Fruit fly (Drosophila melanogaster) whole organism, embryonic: ENCODE results near the gene CrebB.

ENCODE experiments used
- Adf1 ChIP-seq: fragments of 200-800 bp; sonication (Bioruptor generic); IDR thresholded peaks from 2 replicates; pipeline ENCODE4 v1.3.6; 2022; ENCODE audit warnings: missing biosample characterization, missing genetic modification characterization
- CG10543 ChIP-seq: fragments of 200-800 bp; sonication (Bioruptor generic); optimal IDR thresholded peaks from 3 replicates; lab custom pipeline; 2017; ENCODE audit warnings: missing biosample characterization, mild to moderate bottlenecking, missing genetic modification characterization, moderate library complexity
- CG10654 ChIP-seq: fragments of 200-800 bp; sonication (Bioruptor generic); optimal IDR thresholded peaks from 2 replicates; lab custom pipeline; 2016; ENCODE audit warnings: missing biosample characterization, missing genetic modification characterization
- CG10979 ChIP-seq: fragments of 200-800 bp; sonication (Bioruptor generic); optimal IDR thresholded peaks from 2 replicates; lab custom pipeline; 2018; ENCODE audit warnings: missing biosample characterization, mild to moderate bottlenecking, missing genetic modification characterization, moderate library complexity
- CG11398 ChIP-seq: fragments of 200-800 bp; sonication (Bioruptor generic); optimal IDR thresholded peaks from 2 replicates; lab custom pipeline; 2016; ENCODE audit warnings: missing biosample characterization, missing genetic modification characterization
- CG11723 ChIP-seq: fragments of 200-800 bp; sonication (Bioruptor generic); optimal IDR thresholded peaks from 2 replicates; lab custom pipeline; 2017; ENCODE audit warnings: missing biosample characterization, mild to moderate bottlenecking, missing genetic modification characterization
- CG12071 ChIP-seq: fragments of 200-800 bp; sonication (Bioruptor generic); optimal IDR thresholded peaks from 3 replicates; lab custom pipeline; 2018; ENCODE audit warnings: missing biosample characterization, mild to moderate bottlenecking, missing genetic modification characterization
- CG12769 ChIP-seq: fragments of 200-800 bp; sonication (Bioruptor generic); optimal IDR thresholded peaks from 2 replicates; lab custom pipeline; 2019; ENCODE audit warnings: missing biosample characterization, mild to moderate bottlenecking, missing genetic modification characterization, moderate library complexity
- CG14667 ChIP-seq: fragments of 200-800 bp; sonication (Bioruptor generic); IDR thresholded peaks from 2 replicates; pipeline ENCODE4 v1.3.6; 2022; ENCODE audit warnings: missing biosample characterization, missing genetic modification characterization
- CG1603 ChIP-seq: fragments of 200-800 bp; sonication (Bioruptor generic); optimal IDR thresholded peaks from 2 replicates; lab custom pipeline; 2019; ENCODE audit warnings: missing biosample characterization, mild to moderate bottlenecking, missing genetic modification characterization, moderate library complexity
- CG1792 ChIP-seq: fragments of 200-800 bp; sonication (Bioruptor generic); optimal IDR thresholded peaks from 2 replicates; lab custom pipeline; 2016; ENCODE audit warnings: missing biosample characterization, missing genetic modification characterization
- CG2120 ChIP-seq: fragments of 200-800 bp; sonication (Bioruptor generic); optimal IDR thresholded peaks from 3 replicates; lab custom pipeline; 2016; ENCODE audit warnings: missing biosample characterization, missing genetic modification characterization
- CG3281 ChIP-seq: fragments of 200-800 bp; sonication (Bioruptor generic); optimal IDR thresholded peaks from 3 replicates; lab custom pipeline; 2017; ENCODE audit warnings: missing biosample characterization, mild to moderate bottlenecking, missing genetic modification characterization
- CG3726 ChIP-seq: fragments of 200-800 bp; sonication (Bioruptor generic); IDR thresholded peaks from 3 replicates; pipeline ENCODE4, ENCODE4 v1.3.6; 2022; ENCODE audit warnings: missing biosample characterization, missing genetic modification characterization
- CG4360 ChIP-seq: fragments of 200-800 bp; sonication (Bioruptor generic); IDR thresholded peaks from 2 replicates; pipeline ENCODE4 v1.3.6; 2022; ENCODE audit warnings: missing biosample characterization, missing genetic modification characterization
- CG4854 ChIP-seq: fragments of 200-800 bp; sonication (Bioruptor generic); optimal IDR thresholded peaks from 2 replicates; lab custom pipeline; 2016; ENCODE audit warnings: missing biosample characterization, missing genetic modification characterization, inconsistent platforms
- CG6654 ChIP-seq: fragments of 200-800 bp; sonication (Bioruptor generic); optimal IDR thresholded peaks from 2 replicates; lab custom pipeline; 2017; ENCODE audit warnings: missing biosample characterization, mild to moderate bottlenecking, missing genetic modification characterization
- CG7271 ChIP-seq: fragments of 200-800 bp; sonication (Bioruptor generic); optimal IDR thresholded peaks from 2 replicates; lab custom pipeline; 2018; ENCODE audit warnings: missing biosample characterization, mild to moderate bottlenecking, missing genetic modification characterization, moderate library complexity
- CG7556 ChIP-seq: fragments of 200-800 bp; sonication (Bioruptor generic); optimal IDR thresholded peaks from 2 replicates; lab custom pipeline; 2017; ENCODE audit warnings: missing biosample characterization, mild to moderate bottlenecking, missing genetic modification characterization
- CG9727 ChIP-seq: fragments of 200-800 bp; sonication (Bioruptor generic); optimal IDR thresholded peaks from 3 replicates; lab custom pipeline; 2017; ENCODE audit warnings: missing biosample characterization, mild to moderate bottlenecking, missing genetic modification characterization
- CHES-1-like ChIP-seq: fragments of 200-800 bp; sonication (Bioruptor generic); optimal IDR thresholded peaks from 2 replicates; lab custom pipeline; 2016; ENCODE audit warnings: missing biosample characterization, missing genetic modification characterization
- D19A ChIP-seq: fragments of 200-800 bp; optimal IDR thresholded peaks from 3 replicates; lab custom pipeline; 2019; ENCODE audit warnings: missing biosample characterization, mild to moderate bottlenecking, missing genetic modification characterization, moderate library complexity
- Dip3 ChIP-seq: fragments of 200-800 bp; sonication (Bioruptor generic); optimal IDR thresholded peaks from 3 replicates; lab custom pipeline; 2016; ENCODE audit warnings: missing biosample characterization, missing genetic modification characterization
- Dll ChIP-seq: fragments of 200-800 bp; sonication (Bioruptor generic); IDR thresholded peaks from 4 replicates; pipeline ENCODE4 v1.3.6; 2022; ENCODE audit warnings: missing biosample characterization, missing genetic modification characterization; ENCODE audit not compliant: partially characterized antibody
- Doc2 ChIP-seq: fragments of 200-800 bp; sonication (Bioruptor generic); IDR thresholded peaks from 2 replicates; pipeline ENCODE4 v1.3.6; 2022; ENCODE audit warnings: missing biosample characterization, missing genetic modification characterization
- Drgx ChIP-seq: fragments of 200-800 bp; sonication (Bioruptor generic); IDR thresholded peaks from 2 replicates; pipeline ENCODE4 v1.3.6; 2022; ENCODE audit warnings: missing biosample characterization, missing genetic modification characterization
- H2.0 ChIP-seq: fragments of 200-800 bp; sonication (Bioruptor generic); IDR thresholded peaks from 2 replicates; pipeline ENCODE4 v1.3.6; 2022; ENCODE audit warnings: missing biosample characterization, missing genetic modification characterization
- HmgD ChIP-seq: fragments of 200-800 bp; sonication (Bioruptor generic); optimal IDR thresholded peaks from 3 replicates; lab custom pipeline; 2016; ENCODE audit warnings: missing biosample characterization, missing genetic modification characterization
- Hmr ChIP-seq: fragments of 200-800 bp; sonication (Bioruptor generic); optimal IDR thresholded peaks from 3 replicates; lab custom pipeline; 2017; ENCODE audit warnings: mild to moderate bottlenecking, missing biosample characterization, missing genetic modification reagents, missing genetic modification characterization
- Mad ChIP-seq: fragments of 200-800 bp; sonication (Bioruptor generic); optimal IDR thresholded peaks from 2 replicates; lab custom pipeline; 2016; ENCODE audit warnings: missing biosample characterization, missing genetic modification characterization
- Med ChIP-seq: fragments of 200-800 bp; sonication (Bioruptor generic); peaks from one replicate; lab custom pipeline; 2016; ENCODE audit warnings: missing biosample characterization, missing genetic modification characterization, mild to moderate bottlenecking, inconsistent platforms, moderate library complexity
- Mrtf ChIP-seq: fragments of 200-800 bp; sonication (Bioruptor generic); IDR thresholded peaks from 3 replicates; pipeline ENCODE4 v1.3.6; 2022; ENCODE audit warnings: missing biosample characterization, missing genetic modification characterization
- Sox102F ChIP-seq: fragments of 200-800 bp; sonication (Bioruptor generic); optimal IDR thresholded peaks from 2 replicates; lab custom pipeline; 2018; ENCODE audit warnings: missing biosample characterization, mild to moderate bottlenecking, missing genetic modification characterization, moderate library complexity
- bowl ChIP-seq: fragments of 200-800 bp; sonication (Bioruptor generic); IDR thresholded peaks from 2 replicates; pipeline ENCODE4 v1.3.6; 2022; ENCODE audit warnings: missing biosample characterization, missing genetic modification characterization
- dm ChIP-seq: fragments of 200-800 bp; sonication (Bioruptor generic); optimal IDR thresholded peaks from 3 replicates; lab custom pipeline; 2016; ENCODE audit warnings: missing biosample characterization, missing genetic modification characterization
- dpn ChIP-seq, 2 experiments: fragments of 200-800 bp; sonication (Bioruptor generic); optimal IDR thresholded peaks; 3 replicates each; lab custom pipeline; 2016; ENCODE audit warnings: missing biosample characterization in 2 of 2, missing genetic modification characterization in 2 of 2
- fd3F ChIP-seq: fragments of 200-800 bp; sonication (Bioruptor generic); optimal IDR thresholded peaks from 2 replicates; lab custom pipeline; 2018; ENCODE audit warnings: missing biosample characterization, mild to moderate bottlenecking, missing genetic modification characterization, moderate library complexity
- fu2 ChIP-seq: fragments of 200-800 bp; sonication (Bioruptor generic); optimal IDR thresholded peaks from 2 replicates; lab custom pipeline; 2016; ENCODE audit warnings: missing biosample characterization, missing genetic modification characterization
- gcm ChIP-seq: fragments of 200-800 bp; sonication (Bioruptor generic); optimal IDR thresholded peaks from 2 replicates; lab custom pipeline; 2019; ENCODE audit warnings: missing biosample characterization, mild to moderate bottlenecking, missing genetic modification characterization, moderate library complexity
- hb ChIP-seq: fragments of 200-800 bp; sonication (Bioruptor generic); IDR thresholded peaks from 3 replicates; pipeline ENCODE4 v1.3.6; 2022; ENCODE audit warnings: missing biosample characterization, missing genetic modification characterization; ENCODE audit not compliant: partially characterized antibody
- insv ChIP-seq, 2 experiments: fragments of 200-800 bp; sonication (Bioruptor generic); optimal IDR thresholded peaks; 3 replicates each; lab custom pipeline; 2016 to 2018; ENCODE audit warnings: missing biosample characterization in 2 of 2, missing genetic modification characterization in 2 of 2
- jigr1 ChIP-seq: fragments of 200-800 bp; sonication (Bioruptor generic); IDR thresholded peaks from 3 replicates; pipeline ENCODE4 v1.3.6; 2022; ENCODE audit warnings: missing biosample characterization, missing genetic modification characterization
- kah ChIP-seq: fragments of 200-800 bp; sonication (Bioruptor generic); optimal IDR thresholded peaks from 2 replicates; lab custom pipeline; 2018; ENCODE audit warnings: missing biosample characterization, mild to moderate bottlenecking, missing genetic modification characterization
- lola ChIP-seq, 3 experiments: fragments of >200 bp in 2 of 3; fragments of 200-800 bp in 1 of 3; sonication (Bioruptor generic) in 1 of 3; optimal IDR thresholded peaks; 2 replicates each; lab custom pipeline; 2017 to 2019; ENCODE audit warnings: missing biosample characterization in 3 of 3, missing genetic modification characterization in 3 of 3, mild to moderate bottlenecking in 1 of 3, moderate library complexity in 1 of 3
- luna ChIP-seq: fragments of 200-800 bp; sonication (Bioruptor generic); optimal IDR thresholded peaks from 2 replicates; lab custom pipeline; 2016; ENCODE audit warnings: missing biosample characterization, missing genetic modification characterization
- shn ChIP-seq: fragments of 200-800 bp; sonication (Bioruptor generic); optimal IDR thresholded peaks from 3 replicates; lab custom pipeline; 2016; ENCODE audit warnings: missing biosample characterization, missing genetic modification characterization
- slp2 ChIP-seq: fragments of 200-800 bp; sonication (Bioruptor generic); optimal IDR thresholded peaks from 2 replicates; lab custom pipeline; 2016; ENCODE audit warnings: missing biosample characterization, missing genetic modification characterization
- sob ChIP-seq: fragments of 200-800 bp; sonication (Bioruptor generic); IDR thresholded peaks from 2 replicates; pipeline ENCODE4 v1.3.6; 2022; ENCODE audit warnings: missing biosample characterization, missing genetic modification characterization
- vvl ChIP-seq: fragments of 200-800 bp; sonication (Bioruptor generic); IDR thresholded peaks from 2 replicates; pipeline ENCODE4 v1.3.6; 2022; ENCODE audit warnings: missing biosample characterization, missing genetic modification characterization
- z ChIP-seq: fragments of 200-800 bp; sonication (Bioruptor generic); IDR thresholded peaks from 3 replicates; pipeline ENCODE4 v1.3.6; 2022; ENCODE audit warnings: missing biosample characterization, missing genetic modification characterization

Gene CrebB

DNA sequence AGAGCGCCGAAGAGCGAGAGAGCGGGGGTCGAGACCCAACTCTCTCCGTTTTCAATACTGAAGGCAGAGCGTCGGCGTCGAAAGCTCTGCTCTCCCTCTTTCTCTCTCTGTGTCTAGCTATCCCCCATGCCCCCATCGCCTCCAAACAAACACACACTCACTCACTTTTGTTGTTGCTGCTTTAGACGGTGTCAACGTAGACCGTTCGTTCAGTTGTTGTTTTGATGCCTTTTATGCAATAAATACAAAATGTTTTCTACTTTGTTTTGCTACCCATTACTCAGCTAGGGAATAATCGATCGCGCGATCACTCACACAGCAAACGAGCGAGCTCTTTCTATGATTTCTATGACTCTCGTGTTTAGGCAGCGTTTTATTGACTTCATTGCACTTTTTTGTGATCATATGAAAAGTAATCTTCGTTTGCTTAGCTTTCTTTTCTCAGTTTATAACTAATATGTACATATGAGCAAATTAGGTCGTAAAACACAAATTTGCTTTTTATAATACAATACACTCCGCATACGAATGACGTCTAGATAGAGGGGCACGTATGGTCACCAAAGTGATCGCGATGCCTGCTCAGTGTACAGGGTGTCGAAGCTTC is 38.6 kb downstream of the CrebB start (continued):
- peak; percentile 42 for TF ChIP-seq dm
- TF ChIP-seq Mad (GFP tag; lab: Kevin White, UChicago) = peak; percentile 44
- no peak for TF ChIP-seq CG14667 (GFP tag; lab: Robert Waterston, UW)
- TF ChIP-seq Hmr (GFP tag; lab: Kevin White, UChicago) = no peak
- TF ChIP-seq CG10654 (GFP tag; lab: Kevin White, UChicago) = no peak
- TF ChIP-seq CG12769 (tag; lab: Kevin White, UChicago) = peak; percentile 66
- no peak for TF ChIP-seq hb (GFP tag; lab: Robert Waterston, UW)
- TF ChIP-seq CG3281 (GFP tag; lab: Kevin White, UChicago) = peak; percentile 17
- no peak for TF ChIP-seq fd3F (GFP tag; lab: Kevin White, UChicago)
- peak; percentile 63 for TF ChIP-seq CG10543 (GFP tag; lab: Kevin White, UChicago)
- TF ChIP-seq Doc2 (GFP tag; lab: Robert Waterston, UW) = no peak
- TF ChIP-seq Drgx (GFP tag; lab: Robert Waterston, UW) = no peak
- peak; percentile 74 for TF ChIP-seq CG2120 (GFP tag; lab: Kevin White, UChicago)
- TF ChIP-seq luna (GFP tag; lab: Kevin White, UChicago) = no peak
- peak; percentile 88 for TF ChIP-seq Med (GFP tag; lab: Kevin White, UChicago)
- peak; percentile 39 for TF ChIP-seq CG10979 (tag; lab: Kevin White, UChicago)
- TF ChIP-seq Sox102F (GFP tag; lab: Kevin White, UChicago) = peak; percentile 26
- TF ChIP-seq CG9727 = no peak
- TF ChIP-seq CG1603 (tag; lab: Kevin White, UChicago) = peak; percentile 2
- TF ChIP-seq CG6654 (GFP tag; lab: Kevin White, UChicago) = peak; percentile 30
- TF ChIP-seq CG4854 = no peak
- no peak for TF ChIP-seq D19A
- TF ChIP-seq kah = no peak
- TF ChIP-seq sob (GFP tag; lab: Robert Waterston, UW) = no peak
- TF ChIP-seq CG12071 (GFP tag; lab: Kevin White, UChicago) = no peak
- no peak for TF ChIP-seq bowl (GFP tag; lab: Robert Waterston, UW)
- no peak for TF ChIP-seq H2.0 (GFP tag; lab: Robert Waterston, UW)
- no peak for TF ChIP-seq jigr1 (GFP tag; lab: Robert Waterston, UW)
- peak; percentile 5; the same call in 1 of the 3 replicates for TF ChIP-seq z
- no peak for TF ChIP-seq vvl (GFP tag; lab: Robert Waterston, UW)
- 0 out of 2 replicates have a peak, but pooled peaks have one; percentile 29 for TF ChIP-seq CG4360 (GFP tag; lab: Robert Waterston, UW)
- peak; percentile 67 for TF ChIP-seq shn (GFP tag; lab: Kevin White, UChicago)
- no peak for TF ChIP-seq Mrtf (GFP tag; lab: Robert Waterston, UW)
- peak in 1 of 3 experiments; percentile 33 for TF ChIP-seq lola (GFP tag; optimal IDR thresholded peaks at IDR 0.05; lab: Kevin White, UChicago)
- no peak for TF ChIP-seq CG7271 (tag; lab: Kevin White, UChicago)
- TF ChIP-seq Dip3 (GFP tag; lab: Kevin White, UChicago) = peak; percentile 18
- peak; percentile 34 for TF ChIP-seq fu2 (GFP tag; lab: Kevin White, UChicago)
- TF ChIP-seq CHES-1-like (GFP tag; lab: Kevin White, UChicago) = peak; percentile 11
- TF ChIP-seq CG7556 (GFP tag; lab: Kevin White, UChicago) = peak; percentile 30
- no peak for TF ChIP-seq CG3726 (GFP tag; lab: Robert Waterston, UW)
- peak; percentile 29 for TF ChIP-seq CG11398 (GFP tag; lab: Kevin White, UChicago)
- 0 out of 4 replicates have a peak, but pooled peaks have one; percentile 31 for TF ChIP-seq Dll
- no peak for TF ChIP-seq CG11723 (GFP tag; lab: Kevin White, UChicago)
- peak; percentile 12 for TF ChIP-seq CG1792 (GFP tag; lab: Kevin White, UChicago)
- TF ChIP-seq slp2 (GFP tag; lab: Kevin White, UChicago) = peak; percentile 52
- TF ChIP-seq HmgD (GFP tag; lab: Kevin White, UChicago) = no peak
- TF ChIP-seq dpn (GFP tag; optimal IDR thresholded peaks at IDR 0.05; lab: Kevin White, UChicago) = peak in 1 of 2 experiments; percentile 34
- peak; percentile 82; the same call in 1 of the 2 replicates for TF ChIP-seq Adf1 (GFP tag; lab: Robert Waterston, UW)
- TF ChIP-seq insv (GFP tag; optimal IDR thresholded peaks at IDR 0.05; lab: Kevin White, UChicago) = no peak
- TF ChIP-seq gcm (GFP tag; lab: Kevin White, UChicago) = no peak
